Worm (Caenorhabditis elegans): ENCODE measurements around the gene F55B12.10.

Gene F55B12.10

DNA sequence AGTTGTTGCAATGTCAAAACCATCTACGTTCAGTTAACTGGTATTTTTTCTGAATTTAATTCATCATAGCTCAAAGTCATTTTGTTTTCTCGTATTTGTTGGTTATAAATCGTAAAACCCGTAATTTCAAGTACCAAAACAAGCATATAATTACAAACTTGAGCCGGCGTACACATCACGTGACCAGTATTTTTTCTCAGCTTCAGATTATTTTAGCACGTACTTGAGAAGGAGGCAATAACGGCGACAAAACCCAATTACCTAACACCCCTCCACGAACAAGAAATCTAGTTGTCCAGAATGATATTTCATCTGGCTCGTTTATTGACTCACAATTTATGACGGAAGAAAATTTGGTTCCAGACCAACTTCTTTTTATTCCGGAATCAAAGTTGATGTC, 19.4 kb downstream of the F55B12.10 start, which contains the start of gene srx-135:
Gene srx-135 (plus strand): TSS at position 301 of the 400 bp plus-strand sequence.
- TF ChIP-seq swsn-7 (tag; optimal IDR thresholded peaks at IDR 0.05) (no peak), ceh-63 (GFP tag; optimal IDR thresholded peaks at IDR 0.05) (no peak), ztf-4 (tag; optimal IDR thresholded peaks at IDR 0.05) (no peak), nhr-85 (tag) (no peak), lin-15B (tag; optimal IDR thresholded peaks at IDR 0.05) (no peak), unc-30 (tag; optimal IDR thresholded peaks at IDR 0.05) (no peak), unc-130 (tag; optimal IDR thresholded peaks at IDR 0.05) (no peak)

DNA sequence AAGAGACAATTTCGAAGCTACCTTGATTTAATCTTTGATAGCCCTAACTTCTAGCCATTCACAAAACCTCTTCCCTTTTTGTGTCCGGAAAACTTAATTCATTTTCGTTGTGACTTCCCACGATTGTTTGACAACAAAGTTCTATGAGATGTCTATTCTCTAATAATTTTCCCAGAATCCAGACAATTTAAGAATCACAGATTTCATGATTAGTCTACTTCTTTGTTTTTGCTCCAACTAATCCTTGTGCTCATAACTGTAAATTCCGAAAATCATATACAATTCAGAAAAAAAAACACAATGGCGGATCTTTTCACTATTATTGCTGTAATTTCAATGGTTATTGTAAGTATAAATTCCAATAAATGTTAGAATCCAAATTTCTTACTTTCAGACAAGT, 23.0 kb downstream of the F55B12.10 start, which contains the start of gene srx-137:
Gene srx-137 (plus strand): TSS at position 301 of the 400 bp plus-strand sequence.
- TF ChIP-seq fkh-4 (tag; optimal IDR thresholded peaks at IDR 0.05; ENCODE audit: borderline replicate concordance) = no peak
- no peak for TF ChIP-seq jun-1 (tag; optimal IDR thresholded peaks at IDR 0.05)
- TF ChIP-seq fkh-8 (tag; optimal IDR thresholded peaks at IDR 0.05) = no peak
- TF ChIP-seq nhr-47 (tag; optimal IDR thresholded peaks at IDR 0.05) = no peak
- no peak for TF ChIP-seq nhr-11 (tag; optimal IDR thresholded peaks at IDR 0.05)
- no peak for TF ChIP-seq efl-1 (optimal IDR thresholded peaks at IDR 0.05)
- no peak for TF ChIP-seq efl-1 (GFP tag; optimal IDR thresholded peaks at IDR 0.05 in 1 of 2)
- TF ChIP-seq ztf-4 (tag; optimal IDR thresholded peaks at IDR 0.05) = no peak
- no peak for TF ChIP-seq grh-1 (GFP tag; IDR thresholded peaks at IDR 0.05)

DNA sequence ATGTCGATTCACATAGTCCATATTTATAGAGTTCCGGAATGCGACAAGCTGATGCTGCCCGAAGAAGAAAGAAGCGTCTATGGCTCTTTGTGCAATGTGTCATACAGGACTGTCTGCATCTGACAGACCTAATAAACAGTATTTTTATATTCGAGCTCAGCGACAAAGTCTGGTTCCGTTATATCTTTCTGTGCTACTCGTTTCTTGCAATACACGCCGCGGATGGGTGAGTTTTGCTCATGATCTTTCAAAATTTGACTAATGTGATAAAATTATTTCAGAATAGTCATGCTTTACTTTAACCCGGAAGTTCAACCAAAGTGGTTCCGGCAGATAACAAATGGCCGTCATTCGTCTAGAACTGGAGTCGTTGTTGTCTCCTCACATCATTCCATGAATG, 24.2 kb downstream of the F55B12.10 start:
- no peak for TF ChIP-seq snpc-4 (tag; optimal IDR thresholded peaks at IDR 0.05)

DNA sequence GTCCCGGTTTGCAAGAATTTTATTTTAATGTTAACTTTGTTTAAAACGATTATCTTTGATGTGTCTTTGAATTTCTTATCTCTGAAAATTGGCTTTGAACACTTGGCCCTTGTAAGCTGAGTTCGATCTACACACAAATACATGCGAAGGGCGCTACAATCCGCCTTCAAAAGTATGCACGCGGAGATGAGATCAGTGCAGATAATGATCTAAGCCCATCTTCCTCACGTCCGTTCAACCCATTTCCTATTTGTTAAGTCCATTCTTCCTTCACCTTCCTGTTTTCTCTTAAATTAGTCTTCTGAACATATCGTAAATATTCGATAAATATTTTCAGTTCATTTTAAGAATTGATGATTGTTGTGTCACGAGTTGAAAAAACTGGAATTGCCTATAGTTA, 26.8 kb downstream of the F55B12.10 start, which contains the start of gene nhr-175:
Gene nhr-175 (plus strand): TSS at position 339 of the 400 bp plus-strand sequence.
- TF ChIP-seq lin-39 (tag; optimal IDR thresholded peaks at IDR 0.05) (no peak), nhr-85 (tag) (peak; percentile 61)

DNA sequence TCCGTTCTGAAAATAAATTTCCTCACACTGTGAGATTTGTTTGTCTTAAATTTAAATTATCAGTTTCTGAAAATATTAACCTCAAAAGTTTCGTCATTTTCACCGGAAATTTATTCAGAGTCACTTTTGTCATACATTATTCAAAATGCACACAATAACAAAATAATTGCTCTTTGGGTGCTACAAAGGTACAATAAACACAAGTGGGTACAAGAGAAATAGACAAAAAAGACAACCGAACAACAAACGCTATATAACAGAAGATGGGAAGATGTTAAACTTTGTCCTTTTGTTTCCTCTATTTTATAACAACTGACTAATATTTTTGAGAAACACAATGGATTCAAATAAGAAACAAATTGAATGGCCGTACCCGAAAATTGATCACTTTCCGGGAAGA, 30.0 kb downstream of the F55B12.10 start:
- TF ChIP-seq tbx-2 (tag; optimal IDR thresholded peaks at IDR 0.05) (no peak), elt-2 (tag; optimal IDR thresholded peaks at IDR 0.05) (no peak), hlh-4 (tag; optimal IDR thresholded peaks at IDR 0.05) (no peak), unc-86 (tag; optimal IDR thresholded peaks at IDR 0.05) (no peak), pqm-1 (tag; optimal IDR thresholded peaks at IDR 0.05) (no peak), ets-5 (GFP tag; IDR thresholded peaks at IDR 0.05) (no peak), unc-62 (GFP tag; optimal IDR thresholded peaks at IDR 0.05) (no peak), hlh-17 (GFP tag; optimal IDR thresholded peaks at IDR 0.05; ENCODE audit: borderline replicate concordance) (no peak), nhr-12 (tag; optimal IDR thresholded peaks at IDR 0.05) (no peak), nhr-237 (tag; optimal IDR thresholded peaks at IDR 0.05) (no peak), nhr-11 (tag; optimal IDR thresholded peaks at IDR 0.05) (peak; percentile 85), ceh-63 (GFP tag; optimal IDR thresholded peaks at IDR 0.05) (no peak), nhr-19 (GFP tag; conservative IDR thresholded peaks at IDR 0.05) (peak; percentile 14; the same call in 1 of the 2 replicates), nhr-90 (tag; optimal IDR thresholded peaks at IDR 0.05; ENCODE audit: poor library complexity) (no peak)

DNA sequence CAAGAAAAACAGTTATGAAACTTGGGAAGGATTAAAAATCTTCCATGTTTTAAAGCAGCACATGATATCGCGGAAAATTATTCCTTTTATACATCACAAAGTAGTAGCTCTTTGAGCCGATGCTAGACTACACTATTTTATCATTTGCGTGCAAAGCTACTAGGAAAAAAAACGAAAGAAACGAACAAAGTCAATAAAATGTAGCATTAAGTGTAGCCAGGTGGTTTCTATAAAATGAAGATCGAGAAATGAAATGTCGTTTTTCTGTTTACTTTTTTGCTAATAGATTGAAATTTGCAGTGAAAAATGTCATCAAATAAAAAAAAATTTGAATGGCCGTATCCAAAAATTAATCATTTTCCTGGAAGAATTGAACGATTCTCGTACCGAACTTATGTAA, 33.4 kb downstream of the F55B12.10 start, which contains the start of gene cpt-5:
Gene cpt-5 (plus strand): TSS at position 301 of the 400 bp plus-strand sequence.
- TF ChIP-seq tlp-1 (tag; optimal IDR thresholded peaks at IDR 0.05) (no peak), elt-2 (tag; optimal IDR thresholded peaks at IDR 0.05) (no peak), egl-27 (tag; optimal IDR thresholded peaks at IDR 0.05) (no peak), ztf-11 (tag; optimal IDR thresholded peaks at IDR 0.05) (no peak), lin-14 (GFP tag; optimal IDR thresholded peaks at IDR 0.05) (no peak), F16B12.6 (tag; optimal IDR thresholded peaks at IDR 0.05) (no peak), C04F5.9 (tag; optimal IDR thresholded peaks at IDR 0.05) (no peak), C16A3.4 (tag; optimal IDR thresholded peaks at IDR 0.05) (no peak), fkh-10 (GFP tag; optimal IDR thresholded peaks at IDR 0.05) (no peak), sup-37 (GFP tag; optimal IDR thresholded peaks at IDR 0.05) (no peak), pax-3 (tag; optimal IDR thresholded peaks at IDR 0.05) (no peak), nhr-12 (tag; optimal IDR thresholded peaks at IDR 0.05) (no peak)

Measured in whole organism, L1 larva.